Fruit fly (Drosophila melanogaster) whole organism, embryonic: ENCODE data around the gene CG8958.

Source experiments
- Abd-B ChIP-seq: fragments of 200-800 bp; sonication (Bioruptor generic); optimal IDR thresholded peaks from 2 replicates; lab custom pipeline; 2018; ENCODE audit warnings: missing biosample characterization, mild to moderate bottlenecking, missing genetic modification characterization, moderate library complexity
- Ada2b ChIP-seq: fragments of 200-800 bp; sonication (Bioruptor generic); IDR thresholded peaks from 2 replicates; pipeline ENCODE4 v1.3.6; 2022; ENCODE audit warnings: missing biosample characterization, missing genetic modification characterization
- Bgb ChIP-seq: fragments of 200-800 bp; sonication (Bioruptor generic); IDR thresholded peaks from 2 replicates; pipeline ENCODE4 v1.3.6; 2022; ENCODE audit warnings: missing biosample characterization, missing genetic modification characterization; ENCODE audit not compliant: partially characterized antibody
- C15 ChIP-seq: fragments of 200-800 bp; sonication (Bioruptor generic); IDR thresholded peaks from 3 replicates; pipeline ENCODE4 v1.3.6; 2022; ENCODE audit warnings: missing biosample characterization, missing genetic modification characterization
- CG10321 ChIP-seq: fragments of 200-800 bp; sonication (Bioruptor generic); IDR thresholded peaks from 2 replicates; pipeline ENCODE4 v1.3.6; 2022; ENCODE audit warnings: missing biosample characterization, missing genetic modification characterization
- CG10565 ChIP-seq: fragments of 200-800 bp; sonication (Bioruptor generic); optimal IDR thresholded peaks from 3 replicates; lab custom pipeline; 2016; ENCODE audit warnings: missing biosample characterization, mild to moderate bottlenecking, missing genetic modification characterization
- CG10959 ChIP-seq: fragments of 200-800 bp; sonication (Bioruptor generic); IDR thresholded peaks from 2 replicates; pipeline ENCODE4 v1.3.6; 2022; ENCODE audit warnings: missing biosample characterization, missing genetic modification characterization
- CG12236 ChIP-seq: fragments of 200-800 bp; sonication (Bioruptor generic); optimal IDR thresholded peaks from 2 replicates; lab custom pipeline; 2016; ENCODE audit warnings: missing biosample characterization, missing genetic modification characterization
- CG1602 ChIP-seq: fragments of 200-800 bp; sonication (Bioruptor generic); optimal IDR thresholded peaks from 3 replicates; lab custom pipeline; 2016; ENCODE audit warnings: missing biosample characterization, missing genetic modification characterization
- CG16779 ChIP-seq: fragments of 200-800 bp; sonication (Bioruptor generic); IDR thresholded peaks from 2 replicates; pipeline ENCODE4 v1.3.6; 2022; ENCODE audit warnings: missing biosample characterization, missing genetic modification characterization
- CG17802 ChIP-seq: fragments of 200-800 bp; sonication (Bioruptor generic); optimal IDR thresholded peaks from 2 replicates; lab custom pipeline; 2018; ENCODE audit warnings: missing biosample characterization, mild to moderate bottlenecking, missing genetic modification characterization, moderate library complexity
- CG1832 ChIP-seq: fragments of 200-800 bp; sonication (Bioruptor generic); optimal IDR thresholded peaks from 2 replicates; lab custom pipeline; 2017; ENCODE audit warnings: missing biosample characterization, mild to moderate bottlenecking, missing genetic modification characterization, inconsistent platforms
- CG2712 ChIP-seq: fragments of 200-800 bp; optimal IDR thresholded peaks from 3 replicates; lab custom pipeline; 2019; ENCODE audit warnings: missing biosample characterization, mild to moderate bottlenecking, missing genetic modification characterization, moderate library complexity
- CG31224 ChIP-seq: fragments of 200-800 bp; sonication (Bioruptor generic); IDR thresholded peaks from 2 replicates; pipeline ENCODE4 v1.3.6; 2022; ENCODE audit warnings: missing biosample characterization, missing genetic modification characterization
- CG33557 ChIP-seq: fragments of 200-800 bp; sonication (Bioruptor generic); optimal IDR thresholded peaks from 2 replicates; lab custom pipeline; 2019; ENCODE audit warnings: missing biosample characterization, mild to moderate bottlenecking, missing genetic modification characterization, moderate library complexity
- CG6791 ChIP-seq: fragments of 200-800 bp; sonication (Bioruptor generic); IDR thresholded peaks from 3 replicates; pipeline ENCODE4 v1.3.6; 2022; ENCODE audit warnings: missing biosample characterization, missing genetic modification characterization; ENCODE audit not compliant: partially characterized antibody
- CG7963 ChIP-seq: fragments of 200-800 bp; sonication (Bioruptor generic); IDR thresholded peaks from 3 replicates; pipeline ENCODE4 v1.3.6; 2022; ENCODE audit warnings: missing biosample characterization, missing genetic modification characterization; ENCODE audit not compliant: partially characterized antibody
- CG8281 ChIP-seq: fragments of 200-800 bp; sonication (Bioruptor generic); optimal IDR thresholded peaks from 2 replicates; lab custom pipeline; 2018; ENCODE audit warnings: missing biosample characterization, mild to moderate bottlenecking, missing genetic modification characterization, moderate library complexity
- CG8359 ChIP-seq: fragments of 200-800 bp; sonication (Bioruptor generic); optimal IDR thresholded peaks from 2 replicates; lab custom pipeline; 2017; ENCODE audit warnings: missing biosample characterization, mild to moderate bottlenecking, missing genetic modification characterization, borderline replicate concordance
- CG9817 ChIP-seq: fragments of 200-800 bp; sonication (Bioruptor generic); optimal IDR thresholded peaks from 2 replicates; lab custom pipeline; 2018; ENCODE audit warnings: missing biosample characterization, mild to moderate bottlenecking, missing genetic modification characterization, moderate library complexity
- Dip3 ChIP-seq: fragments of 200-800 bp; sonication (Bioruptor generic); optimal IDR thresholded peaks from 3 replicates; lab custom pipeline; 2016; ENCODE audit warnings: missing biosample characterization, missing genetic modification characterization
- Dll ChIP-seq: fragments of 200-800 bp; sonication (Bioruptor generic); IDR thresholded peaks from 4 replicates; pipeline ENCODE4 v1.3.6; 2022; ENCODE audit warnings: missing biosample characterization, missing genetic modification characterization; ENCODE audit not compliant: partially characterized antibody
- Drgx ChIP-seq: fragments of 200-800 bp; sonication (Bioruptor generic); IDR thresholded peaks from 2 replicates; pipeline ENCODE4 v1.3.6; 2022; ENCODE audit warnings: missing biosample characterization, missing genetic modification characterization
- Hey ChIP-seq: fragments of 200-800 bp; sonication (Bioruptor generic); optimal IDR thresholded peaks from 3 replicates; lab custom pipeline; 2018; ENCODE audit warnings: missing biosample characterization, mild to moderate bottlenecking, missing genetic modification characterization
- Hr3 ChIP-seq: fragments of 200-800 bp; sonication (Bioruptor generic); optimal IDR thresholded peaks from 3 replicates; lab custom pipeline; 2016; ENCODE audit warnings: missing biosample characterization, missing genetic modification characterization
- Lim3 ChIP-seq: fragments of 200-800 bp; sonication (Bioruptor generic); IDR thresholded peaks from 2 replicates; pipeline ENCODE4 v1.3.6; 2022; ENCODE audit warnings: missing biosample characterization, missing genetic modification characterization
- NK7.1 ChIP-seq: fragments of 200-800 bp; sonication (Bioruptor generic); optimal IDR thresholded peaks from 3 replicates; lab custom pipeline; 2016; ENCODE audit warnings: missing biosample characterization, missing genetic modification characterization
- Pdp1 ChIP-seq, 2 experiments: fragments of 200-800 bp; sonication (Bioruptor generic); optimal IDR thresholded peaks; 3 replicates each; lab custom pipeline; 2016; ENCODE audit warnings: missing biosample characterization in 2 of 2, missing genetic modification characterization in 2 of 2, mild to moderate bottlenecking in 1 of 2, moderate library complexity in 1 of 2
- Usf ChIP-seq: fragments of 200-800 bp; sonication (Bioruptor generic); optimal IDR thresholded peaks from 2 replicates; lab custom pipeline; 2017; ENCODE audit warnings: missing genotype, missing biosample characterization, missing genetic modification characterization
- YL-1 ChIP-seq: fragments of 200-800 bp; sonication (Bioruptor generic); optimal IDR thresholded peaks from 3 replicates; lab custom pipeline; 2017; ENCODE audit warnings: missing biosample characterization, mild to moderate bottlenecking, missing genetic modification characterization
- crp ChIP-seq, 2 experiments: fragments of 200-800 bp; sonication (Bioruptor generic); optimal IDR thresholded peaks; 2 replicates in 1 of 2; 3 replicates in 1 of 2; lab custom pipeline; 2017; ENCODE audit warnings: missing biosample characterization in 2 of 2, missing genetic modification characterization in 2 of 2, mild to moderate bottlenecking in 1 of 2, moderate library complexity in 1 of 2
- disco-r ChIP-seq: fragments of 200-800 bp; sonication (Bioruptor generic); optimal IDR thresholded peaks from 2 replicates; lab custom pipeline; 2016; ENCODE audit warnings: missing biosample characterization, missing genetic modification characterization
- ewg ChIP-seq: fragments of 200-800 bp; sonication (Bioruptor generic); optimal IDR thresholded peaks from 3 replicates; lab custom pipeline; 2017; ENCODE audit warnings: mild to moderate bottlenecking, missing biosample characterization, missing genetic modification reagents, missing genetic modification characterization
- exex ChIP-seq: fragments of 200-800 bp; sonication (Bioruptor generic); optimal IDR thresholded peaks from 4 replicates; lab custom pipeline; 2018; ENCODE audit warnings: missing biosample characterization, mild to moderate bottlenecking, missing genetic modification characterization, moderate library complexity
- gem ChIP-seq: fragments of 200-800 bp; sonication (Bioruptor generic); optimal IDR thresholded peaks from 2 replicates; lab custom pipeline; 2019; ENCODE audit warnings: missing biosample characterization, mild to moderate bottlenecking, missing genetic modification characterization, moderate library complexity
- gro ChIP-seq: fragments of 200-800 bp; sonication (Bioruptor generic); optimal IDR thresholded peaks from 2 replicates; lab custom pipeline; 2016; ENCODE audit warnings: missing biosample characterization, missing genetic modification characterization
- gsb ChIP-seq: fragments of 200-800 bp; sonication (Bioruptor generic); IDR thresholded peaks from 2 replicates; pipeline ENCODE4 v1.3.6; 2022; ENCODE audit warnings: missing biosample characterization, missing genetic modification characterization
- ken ChIP-seq: fragments of 200-800 bp; sonication (Bioruptor generic); IDR thresholded peaks from 3 replicates; pipeline ENCODE4 v1.3.6; 2022; ENCODE audit warnings: missing biosample characterization, missing genetic modification characterization
- mirr ChIP-seq: fragments of 200-800 bp; sonication (Bioruptor generic); optimal IDR thresholded peaks from 3 replicates; lab custom pipeline; 2018; ENCODE audit warnings: missing biosample characterization, mild to moderate bottlenecking, missing genetic modification characterization
- nau ChIP-seq: fragments of 200-800 bp; sonication (Bioruptor generic); optimal IDR thresholded peaks from 3 replicates; lab custom pipeline; 2017; ENCODE audit warnings: missing biosample characterization, mild to moderate bottlenecking, missing genetic modification characterization, missing genetic modification reagents
- sisA ChIP-seq: fragments of 200-800 bp; sonication (Bioruptor generic); IDR thresholded peaks from 2 replicates; pipeline ENCODE4 v1.3.6; 2022; ENCODE audit warnings: missing biosample characterization, missing genetic modification characterization
- stc ChIP-seq: fragments of 200-800 bp; sonication (Bioruptor generic); IDR thresholded peaks from 2 replicates; pipeline ENCODE4 v1.3.6; 2022; ENCODE audit warnings: missing biosample characterization, missing genetic modification characterization
- tio ChIP-seq: fragments of 200-800 bp; sonication (Bioruptor generic); optimal IDR thresholded peaks from 2 replicates; lab custom pipeline; 2017; ENCODE audit warnings: missing biosample characterization, missing genetic modification characterization, inconsistent platforms
- twi ChIP-seq: fragments of 200-800 bp; optimal IDR thresholded peaks from 2 replicates; lab custom pipeline; 2019; ENCODE audit warnings: missing biosample characterization, mild to moderate bottlenecking, missing genetic modification characterization, moderate library complexity
- vnd ChIP-seq: fragments of 200-800 bp; sonication (Bioruptor generic); IDR thresholded peaks from 3 replicates; pipeline ENCODE4 v1.3.6; 2022; ENCODE audit warnings: missing biosample characterization, missing genetic modification characterization; ENCODE audit not compliant: partially characterized antibody
- wdn ChIP-seq: fragments of 200-800 bp; sonication (Bioruptor generic); IDR thresholded peaks from 2 replicates; pipeline ENCODE4 v1.3.6; 2022; ENCODE audit warnings: missing biosample characterization, missing genetic modification characterization
- zen ChIP-seq: fragments of 200-800 bp; sonication (Bioruptor generic); optimal IDR thresholded peaks from 3 replicates; lab custom pipeline; 2018; ENCODE audit warnings: missing biosample characterization, mild to moderate bottlenecking, missing genetic modification characterization, moderate library complexity

Gene CG8958

dm6 chrX:16090179-16091144, 7.4 kb downstream of the CG8958 start (continued):
- TF ChIP-seq CG17802 (tag; lab: Kevin White, UChicago): peak; percentile 54
- TF ChIP-seq Pdp1 (GFP tag; optimal IDR thresholded peaks at IDR 0.05; lab: Kevin White, UChicago): peak; percentile 89 to 94
- TF ChIP-seq CG10565 (GFP tag; lab: Kevin White, UChicago): peak; percentile 59
- TF ChIP-seq Lim3 (GFP tag; lab: Robert Waterston, UW): peak; percentile 70; the same call in 1 of the 2 replicates
- peak; percentile 78 for TF ChIP-seq Abd-B
- peak; percentile 97 for TF ChIP-seq mirr (GFP tag; lab: Kevin White, UChicago)
- TF ChIP-seq CG1832 (GFP tag; lab: Kevin White, UChicago): no peak
- TF ChIP-seq exex (tag; lab: Kevin White, UChicago): peak; percentile 64
- TF ChIP-seq Usf (GFP tag; lab: Kevin White, UChicago): peak; percentile 73
- peak; percentile 85 for TF ChIP-seq tio (GFP tag; lab: Kevin White, UChicago)
- peak; percentile 88 for TF ChIP-seq Drgx
- TF ChIP-seq CG2712 (tag; lab: Kevin White, UChicago): peak; percentile 78
- TF ChIP-seq Dll: no peak
- peak; percentile 46 for TF ChIP-seq YL-1 (GFP tag; lab: Kevin White, UChicago)
- TF ChIP-seq gsb (GFP tag; lab: Robert Waterston, UW): peak; percentile 90
- TF ChIP-seq CG1602 (GFP tag; lab: Kevin White, UChicago): peak; percentile 80
- TF ChIP-seq NK7.1 (GFP tag; lab: Kevin White, UChicago): peak; percentile 66
- peak; percentile 74 for TF ChIP-seq CG10959
- peak; percentile 92 for TF ChIP-seq Dip3 (GFP tag; lab: Kevin White, UChicago)
- peak; percentile 70 for TF ChIP-seq ewg (GFP tag; lab: Kevin White, UChicago)
- TF ChIP-seq Ada2b (GFP tag; lab: Robert Waterston, UW): peak; percentile 96
- peak; percentile 82 for TF ChIP-seq Hr3 (GFP tag; lab: Kevin White, UChicago)
- peak; percentile 92 for TF ChIP-seq gem (tag; lab: Kevin White, UChicago)
- no peak for TF ChIP-seq CG6791 (GFP tag; lab: Robert Waterston, UW)
- TF ChIP-seq CG9817 (tag; lab: Kevin White, UChicago): peak; percentile 96
- peak; percentile 89 for TF ChIP-seq sisA
- TF ChIP-seq gro: peak; percentile 93
- TF ChIP-seq nau (GFP tag; lab: Kevin White, UChicago): peak; percentile 77
- peak; percentile 94 for TF ChIP-seq CG16779 (GFP tag; lab: Robert Waterston, UW)
- peak; percentile 93 for TF ChIP-seq ken (GFP tag; lab: Robert Waterston, UW)
- peak; percentile 84 for TF ChIP-seq CG31224 (GFP tag; lab: Robert Waterston, UW)
- peak; percentile 62 for TF ChIP-seq twi (tag; lab: Kevin White, UChicago)
- TF ChIP-seq CG10321 (GFP tag; lab: Robert Waterston, UW): peak; percentile 69
- TF ChIP-seq vnd: no peak
- TF ChIP-seq C15 (GFP tag; lab: Robert Waterston, UW): peak; percentile 84
- TF ChIP-seq Hey (tag; lab: Kevin White, UChicago): peak; percentile 70
- TF ChIP-seq disco-r (GFP tag; lab: Kevin White, UChicago): peak; percentile 95
- peak; percentile 37 for TF ChIP-seq CG33557
- peak; percentile 70 for TF ChIP-seq CG12236 (GFP tag; lab: Kevin White, UChicago)
- TF ChIP-seq stc (GFP tag; lab: Robert Waterston, UW): peak; percentile 84
- TF ChIP-seq wdn (GFP tag; lab: Robert Waterston, UW): peak; percentile 90
- TF ChIP-seq crp (GFP tag; optimal IDR thresholded peaks at IDR 0.05; lab: Kevin White, UChicago): peak in 1 of 2 experiments; percentile 23
- peak; percentile 74 for TF ChIP-seq CG8281 (tag; lab: Kevin White, UChicago)
- TF ChIP-seq CG7963: no peak
- TF ChIP-seq Bgb: no peak
- peak; percentile 54 for TF ChIP-seq zen (tag; lab: Kevin White, UChicago)
- TF ChIP-seq CG8359: peak; percentile 66
